Fruit fly (Drosophila melanogaster): ENCODE results near the gene CG12078.

The CG12078 gene

dm6 chr3L:3249664-3249996 is 5.5 kb upstream of the CG12078 start:
- TF ChIP-seq CG17806 (tag; optimal IDR thresholded peaks at IDR 0.05) (no peak), CG34367 (tag; optimal IDR thresholded peaks at IDR 0.05) (no peak), CG15710 (tag; optimal IDR thresholded peaks at IDR 0.05) (no peak), CG8301 (tag; optimal IDR thresholded peaks at IDR 0.05) (no peak)

dm6 chr3L:3248714-3249663 is 4.9 kb upstream of the CG12078 start:
- TF ChIP-seq CG32121 (GFP tag; IDR thresholded peaks at IDR 0.05) (peak; percentile 83), CG8301 (tag; optimal IDR thresholded peaks at IDR 0.05) (peak; percentile 91), fd96Ca (GFP tag; IDR thresholded peaks at IDR 0.05) (peak; percentile 82; the same call in 2 of the 3 replicates), rn (GFP tag; IDR thresholded peaks at IDR 0.05) (peak; percentile 66; the same call in 1 of the 2 replicates), CG8159 (tag; optimal IDR thresholded peaks at IDR 0.05) (peak; percentile 99), CG12605 (GFP tag; IDR thresholded peaks at IDR 0.05) (peak; percentile 72), CG13204 (GFP tag; optimal IDR thresholded peaks at IDR 0.05) (peak; percentile 94), EcR (GFP tag; optimal IDR thresholded peaks at IDR 0.05) (peak; percentile 90), D1 (tag; optimal IDR thresholded peaks at IDR 0.05) (peak; percentile 97), gl (tag; optimal IDR thresholded peaks at IDR 0.05) (peak; percentile 84), CG10348 (GFP tag; IDR thresholded peaks at IDR 0.05) (no peak; the same call in 1 of the 2 replicates), Ets98B (GFP tag; IDR thresholded peaks at IDR 0.05) (peak; percentile 69), Pif1B (GFP tag; optimal IDR thresholded peaks at IDR 0.05) (peak; percentile 94), CG34367 (tag; optimal IDR thresholded peaks at IDR 0.05) (peak; percentile 96), CG9948 (tag; optimal IDR thresholded peaks at IDR 0.05) (peak; percentile 98), Snoo (tag; optimal IDR thresholded peaks at IDR 0.05) (peak; percentile 47), Pif1A (GFP tag; optimal IDR thresholded peaks at IDR 0.05) (peak; percentile 96), CG4496 (GFP tag; IDR thresholded peaks at IDR 0.05) (peak; percentile 67), CG17806 (tag; optimal IDR thresholded peaks at IDR 0.05) (peak; percentile 95), CG14655 (GFP tag; optimal IDR thresholded peaks at IDR 0.05) (peak; percentile 93), CG15710 (tag; optimal IDR thresholded peaks at IDR 0.05) (peak; percentile 98)

- TF ChIP-seq CG8159 (tag; optimal IDR thresholded peaks at IDR 0.05) (peak; percentile 92), rn (GFP tag; IDR thresholded peaks at IDR 0.05) (peak; percentile 53), Ets98B (GFP tag; IDR thresholded peaks at IDR 0.05) (peak; percentile 81), Pif1A (GFP tag; optimal IDR thresholded peaks at IDR 0.05) (peak; percentile 82), gl (tag; optimal IDR thresholded peaks at IDR 0.05) (peak; percentile 90), CG4496 (GFP tag; IDR thresholded peaks at IDR 0.05) (peak; percentile 77), Snoo (tag; optimal IDR thresholded peaks at IDR 0.05) (peak; percentile 97), fd96Ca (GFP tag; IDR thresholded peaks at IDR 0.05) (peak; percentile 83; the same call in 2 of the 3 replicates), CG8301 (tag; optimal IDR thresholded peaks at IDR 0.05) (peak; percentile 56), CG15710 (tag; optimal IDR thresholded peaks at IDR 0.05) (peak; percentile 96), CG32121 (GFP tag; IDR thresholded peaks at IDR 0.05) (peak; percentile 74; the same call in 1 of the 2 replicates), CG13204 (GFP tag; optimal IDR thresholded peaks at IDR 0.05) (peak; percentile 82), CG9948 (tag; optimal IDR thresholded peaks at IDR 0.05) (peak; percentile 85), CG10348 (GFP tag; IDR thresholded peaks at IDR 0.05) (peak; percentile 64), D1 (tag; optimal IDR thresholded peaks at IDR 0.05) (peak; percentile 43), CG12605 (GFP tag; IDR thresholded peaks at IDR 0.05) (peak; percentile 27; the same call in 1 of the 2 replicates), Pif1B (GFP tag; optimal IDR thresholded peaks at IDR 0.05) (peak; percentile 76), CG17806 (tag; optimal IDR thresholded peaks at IDR 0.05) (peak; percentile 88), CG14655 (GFP tag; optimal IDR thresholded peaks at IDR 0.05) (peak; percentile 76), EcR (GFP tag; optimal IDR thresholded peaks at IDR 0.05) (peak; percentile 86), CG34367 (tag; optimal IDR thresholded peaks at IDR 0.05) (peak; percentile 92)
Observed at dm6 chr3L:3247130-3248065, 3.3 kb upstream of the CG12078 start, which contains the start of gene CG43389. Gene CG43389 (plus strand): TSS chr3L:3248015.

- TF ChIP-seq rn (GFP tag; IDR thresholded peaks at IDR 0.05) (peak; percentile 91), CG14655 (GFP tag; optimal IDR thresholded peaks at IDR 0.05) (peak; percentile 96), Snoo (tag; optimal IDR thresholded peaks at IDR 0.05) (peak; percentile 99), CG9948 (tag; optimal IDR thresholded peaks at IDR 0.05) (peak; percentile 96), CG8301 (tag; optimal IDR thresholded peaks at IDR 0.05) (peak; percentile 87), CG17806 (tag; optimal IDR thresholded peaks at IDR 0.05) (peak; percentile 98), CG10348 (GFP tag; IDR thresholded peaks at IDR 0.05) (0 out of 2 replicates have a peak, but pooled peaks have one; percentile 27), CG8159 (tag; optimal IDR thresholded peaks at IDR 0.05) (peak; percentile 99), CG32121 (GFP tag; IDR thresholded peaks at IDR 0.05) (peak; percentile 92), CG4496 (GFP tag; IDR thresholded peaks at IDR 0.05) (peak; percentile 97), EcR (GFP tag; optimal IDR thresholded peaks at IDR 0.05) (peak; percentile 100), CG15710 (tag; optimal IDR thresholded peaks at IDR 0.05) (peak; percentile 99), gl (tag; optimal IDR thresholded peaks at IDR 0.05) (peak; percentile 100), fd96Ca (GFP tag; IDR thresholded peaks at IDR 0.05) (peak; percentile 96), CG12605 (GFP tag; IDR thresholded peaks at IDR 0.05) (peak; percentile 99), Ets98B (GFP tag; IDR thresholded peaks at IDR 0.05) (peak; percentile 94), CG13204 (GFP tag; optimal IDR thresholded peaks at IDR 0.05) (peak; percentile 99), D1 (tag; optimal IDR thresholded peaks at IDR 0.05) (peak; percentile 97), CG34367 (tag; optimal IDR thresholded peaks at IDR 0.05) (peak; percentile 98), Pif1B (GFP tag; optimal IDR thresholded peaks at IDR 0.05) (peak; percentile 99), Pif1A (GFP tag; optimal IDR thresholded peaks at IDR 0.05) (peak; percentile 99)
Observed at dm6 chr3L:3246378-3247129, 2.5 kb upstream of the CG12078 start.

All from whole organism, pupa.